Fruit fly (Drosophila melanogaster): ENCODE measurements around the gene Hex-t1.

Hex-t1 gene

dm6 chr3R:26494247-26494646, 45.4 kb downstream of the Hex-t1 start (continued):
- TF ChIP-seq Optix (GFP tag; IDR thresholded peaks at IDR 0.05) (no peak), CG2120 (GFP tag; optimal IDR thresholded peaks at IDR 0.05) (peak; percentile 80), Mad (GFP tag; optimal IDR thresholded peaks at IDR 0.05) (no peak), tgo (GFP tag; IDR thresholded peaks at IDR 0.05) (peak; percentile 34; the same call in 1 of the 3 replicates), wdn (GFP tag; IDR thresholded peaks at IDR 0.05) (no peak), disco-r (GFP tag; optimal IDR thresholded peaks at IDR 0.05) (no peak), CG3163 (GFP tag; optimal IDR thresholded peaks at IDR 0.05) (no peak), H15 (GFP tag; IDR thresholded peaks at IDR 0.05) (no peak), CG13296 (GFP tag; optimal IDR thresholded peaks at IDR 0.05) (peak; percentile 35), CkIIα-i1 (GFP tag; IDR thresholded peaks at IDR 0.05) (no peak), CG6813 (GFP tag; optimal IDR thresholded peaks at IDR 0.05) (no peak), salm (tag; optimal IDR thresholded peaks at IDR 0.05) (no peak), kni (GFP tag; optimal IDR thresholded peaks at IDR 0.05) (no peak), ind (GFP tag; optimal IDR thresholded peaks at IDR 0.05) (peak; percentile 24), p53 (GFP tag; optimal IDR thresholded peaks at IDR 0.05) (no peak), caup (GFP tag; optimal IDR thresholded peaks at IDR 0.05; ENCODE audit: severe bottlenecking) (peak; percentile 56), CG7839 (tag; optimal IDR thresholded peaks at IDR 0.05) (peak; percentile 56), CG17385 (GFP tag; optimal IDR thresholded peaks at IDR 0.05) (peak; percentile 22), CG2712 (tag; optimal IDR thresholded peaks at IDR 0.05) (no peak), CG12659 (GFP tag; optimal IDR thresholded peaks at IDR 0.05) (peak; percentile 17), chm (GFP tag; IDR thresholded peaks at IDR 0.05) (no peak), zfh2 (GFP tag; optimal IDR thresholded peaks at IDR 0.05) (no peak), yki (optimal IDR thresholded peaks at IDR 0.05) (no peak), tll (GFP tag; optimal IDR thresholded peaks at IDR 0.05) (no peak), CG3847 (GFP tag; IDR thresholded peaks at IDR 0.05) (no peak), run (tag; optimal IDR thresholded peaks at IDR 0.05) (no peak), CG10543 (GFP tag; optimal IDR thresholded peaks at IDR 0.05) (no peak), CG10366 (GFP tag; IDR thresholded peaks at IDR 0.05) (no peak; the same call in 1 of the 2 replicates), bab2 (GFP tag; optimal IDR thresholded peaks at IDR 0.05) (no peak), CG17829 (tag; optimal IDR thresholded peaks at IDR 0.05) (no peak), nerfin-2 (GFP tag; IDR thresholded peaks at IDR 0.05; ENCODE audit: partially characterized antibody) (no peak), Myb (GFP tag; optimal IDR thresholded peaks at IDR 0.05) (no peak), CG5180 (GFP tag; optimal IDR thresholded peaks at IDR 0.05) (no peak), CG12155 (GFP tag; optimal IDR thresholded peaks at IDR 0.05) (no peak), CG11695 (GFP tag; IDR thresholded peaks at IDR 0.05) (no peak), D (optimal IDR thresholded peaks at IDR 0.05) (no peak), D (GFP tag; optimal IDR thresholded peaks at IDR 0.05) (no peak), CG11723 (GFP tag; optimal IDR thresholded peaks at IDR 0.05) (no peak), Abd-B (GFP tag; optimal IDR thresholded peaks at IDR 0.05) (no peak), maf-S (GFP tag; optimal IDR thresholded peaks at IDR 0.05) (no peak), ac (GFP tag; optimal IDR thresholded peaks at IDR 0.05) (no peak), Nf-YC (tag; optimal IDR thresholded peaks at IDR 0.05) (no peak), dimm (GFP tag; IDR thresholded peaks at IDR 0.05) (no peak), zf30C (GFP tag; optimal IDR thresholded peaks at IDR 0.05) (no peak), ewg (GFP tag; optimal IDR thresholded peaks at IDR 0.05) (no peak), pb (GFP tag; optimal IDR thresholded peaks at IDR 0.05) (no peak), tin (GFP tag; optimal IDR thresholded peaks at IDR 0.05) (no peak), YL-1 (GFP tag; optimal IDR thresholded peaks at IDR 0.05) (no peak), CG15011 (GFP tag; optimal IDR thresholded peaks at IDR 0.05) (peak; percentile 30), ranshi (GFP tag; IDR thresholded peaks at IDR 0.05) (peak; percentile 18; the same call in 1 of the 2 replicates), chn (GFP tag; optimal IDR thresholded peaks at IDR 0.05) (no peak), CG18764 (GFP tag; optimal IDR thresholded peaks at IDR 0.05) (no peak)

Measured in whole organism, embryonic.